Worm (Caenorhabditis elegans): ENCODE measurements around the gene sodh-2.

DNA sequence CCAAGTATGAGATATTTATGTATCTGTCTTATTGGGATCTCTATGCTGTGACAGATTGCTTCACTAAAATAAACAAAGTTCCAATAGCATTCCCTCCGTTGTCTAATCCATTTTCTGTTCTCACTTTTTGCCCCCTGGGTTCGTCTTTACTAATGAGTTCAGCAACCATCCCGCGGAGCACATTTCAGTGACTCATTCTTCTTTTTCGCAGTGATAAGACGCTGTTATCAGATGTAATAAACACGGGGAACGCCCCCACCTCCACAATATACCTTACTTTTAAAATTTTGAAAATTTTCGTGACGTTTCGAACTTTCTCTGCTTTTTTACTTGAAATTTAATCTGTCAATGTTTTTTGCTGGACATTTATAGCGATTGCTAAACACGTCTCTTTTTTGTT, 9.1 kb upstream of the sodh-2 start:
- TF ChIP-seq mep-1 (tag; optimal IDR thresholded peaks at IDR 0.05) (no peak), snpc-4 (tag; optimal IDR thresholded peaks at IDR 0.05) (no peak), hlh-30 (tag; optimal IDR thresholded peaks at IDR 0.05; ENCODE audit: insufficient read depth) (no peak), madf-5 (GFP tag; IDR thresholded peaks at IDR 0.05) (no peak), zfp-2 (tag; optimal IDR thresholded peaks at IDR 0.05) (no peak), nhr-76 (tag; optimal IDR thresholded peaks at IDR 0.05) (no peak), T26A8.4 (GFP tag; IDR thresholded peaks at IDR 0.05) (no peak), aly-2 (tag; optimal IDR thresholded peaks at IDR 0.05) (no peak), saeg-2 (GFP tag; IDR thresholded peaks at IDR 0.05) (no peak), nhr-102 (tag; optimal IDR thresholded peaks at IDR 0.05) (no peak), dpl-1 (GFP tag; optimal IDR thresholded peaks at IDR 0.05) (no peak), nhr-237 (tag; optimal IDR thresholded peaks at IDR 0.05) (no peak)

All from whole organism, L4 larva.